Worm (Caenorhabditis elegans) whole organism, young adult: Measurements from ENCODE around the gene F42D1.4.
A peak's percentile ranks its signal among the peaks of the same experiment; 100 is the strongest.

Experiments
- C17E4.6 ChIP-seq: fragments of 200-800 bp; sonication (Bioruptor generic); IDR thresholded peaks from 2 replicates; pipeline ENCODE4 v1.3.6; 2022; ENCODE audit warnings: missing genetic modification reagents, missing genetic modification characterization, missing compliant biosample characterization
- F39B2.1 ChIP-seq: fragments of 200-800 bp; sonication (Bioruptor generic); IDR thresholded peaks from 2 replicates; pipeline ENCODE4 v1.3.6; 2022; ENCODE audit warnings: missing genetic modification reagents, missing genetic modification characterization, missing compliant biosample characterization
- F49E8.2 ChIP-seq: sonication (generic microtip); optimal IDR thresholded peaks from 3 replicates; lab custom pipeline; 2017; ENCODE audit warnings: missing genetic modification characterization, mild to moderate bottlenecking, missing compliant biosample characterization, antibody characterized with exemption, moderate library complexity; ENCODE audit not compliant: insufficient read depth
- F55B11.4 ChIP-seq: sonication (generic microtip); optimal IDR thresholded peaks from 2 replicates; lab custom pipeline; 2016; ENCODE audit warnings: missing compliant biosample characterization, missing genetic modification characterization, borderline replicate concordance; ENCODE audit not compliant: insufficient read depth
- F57A8.1 ChIP-seq: fragments of 200-800 bp; sonication (Bioruptor generic); optimal IDR thresholded peaks from 2 replicates; lab custom pipeline; 2018; ENCODE audit warnings: mild to moderate bottlenecking, missing genetic modification characterization, moderate library complexity, missing compliant biosample characterization
- K12H6.12 ChIP-seq: fragments of 200-800 bp; sonication (Bioruptor generic); optimal IDR thresholded peaks from 2 replicates; lab custom pipeline; 2018; ENCODE audit warnings: mild to moderate bottlenecking, missing genetic modification characterization, missing compliant biosample characterization
- T07F8.4 ChIP-seq: sonication (generic microtip); optimal IDR thresholded peaks from 2 replicates; lab custom pipeline; 2016; ENCODE audit warnings: mild to moderate bottlenecking, missing genetic modification characterization, moderate library complexity, missing compliant biosample characterization
- T26A5.8 ChIP-seq: sonication (generic microtip); optimal IDR thresholded peaks from 2 replicates; lab custom pipeline; 2016; ENCODE audit warnings: missing genetic modification characterization, missing compliant biosample characterization
- Y53F4B.3 ChIP-seq: fragments of 200-800 bp; sonication (Bioruptor generic); IDR thresholded peaks from 2 replicates; pipeline ENCODE4 v1.3.6; 2022; ENCODE audit warnings: missing genetic modification reagents, missing genetic modification characterization, missing compliant biosample characterization
- Y53G8AR.9 ChIP-seq: fragments of 200-800 bp; sonication (Bioruptor generic); conservative IDR thresholded peaks from 2 replicates; pipeline ENCODE4 v1.3.6; 2022; ENCODE audit warnings: missing genetic modification reagents, missing genetic modification characterization, missing compliant biosample characterization
- Y56A3A.18 ChIP-seq: fragments of 200-800 bp; sonication (Bioruptor generic); IDR thresholded peaks from 2 replicates; pipeline ENCODE4 v1.3.6; 2022; ENCODE audit warnings: missing genetic modification reagents, missing genetic modification characterization, missing compliant biosample characterization
- ZK185.1 ChIP-seq: sonication (generic microtip); optimal IDR thresholded peaks from 2 replicates; lab custom pipeline; 2016; ENCODE audit warnings: mild to moderate bottlenecking, missing genetic modification characterization, missing compliant biosample characterization; ENCODE audit not compliant: poor library complexity, severe bottlenecking
- aptf-2 ChIP-seq: fragments of 200-800 bp; sonication (Bioruptor generic); conservative IDR thresholded peaks from 2 replicates; pipeline ENCODE4 v1.3.6; 2022; ENCODE audit warnings: missing genetic modification reagents, missing genetic modification characterization, missing compliant biosample characterization
- bed-2 ChIP-seq: fragments of 200-800 bp; sonication (Bioruptor generic); IDR thresholded peaks from 2 replicates; pipeline ENCODE4 v1.3.6; 2022; ENCODE audit warnings: missing genetic modification reagents, missing genetic modification characterization, missing compliant biosample characterization
- cebp-2 ChIP-seq: fragments of 200-800 bp; sonication (Bioruptor generic); IDR thresholded peaks from 2 replicates; pipeline ENCODE4 v1.3.6; 2022; ENCODE audit warnings: missing genetic modification characterization, missing compliant biosample characterization
- ceh-100 ChIP-seq: fragments of 200-800 bp; sonication (Bioruptor generic); IDR thresholded peaks from 2 replicates; pipeline ENCODE4 v1.3.6; 2022; ENCODE audit warnings: missing genetic modification reagents, missing genetic modification characterization, missing compliant biosample characterization
- ceh-27 ChIP-seq: fragments of 200-800 bp; sonication (Bioruptor generic); optimal IDR thresholded peaks from 2 replicates; lab custom pipeline; 2018; ENCODE audit warnings: mild to moderate bottlenecking, missing genetic modification characterization, moderate library complexity, missing compliant biosample characterization
- ceh-58 ChIP-seq: fragments of 200-800 bp; sonication (Bioruptor generic); IDR thresholded peaks from 2 replicates; pipeline ENCODE4 v1.3.6; 2022; ENCODE audit warnings: missing genetic modification characterization, missing compliant biosample characterization
- dpff-1 ChIP-seq: sonication (generic microtip); optimal IDR thresholded peaks from 2 replicates; lab custom pipeline; 2017; ENCODE audit warnings: mild to moderate bottlenecking, missing genetic modification characterization, missing compliant biosample characterization
- efl-1 ChIP-seq: fragments of 150-350 bp; optimal IDR thresholded peaks from 2 replicates; lab custom pipeline; 2014; ENCODE audit warnings: missing biosample characterization, missing genetic modification reagents, missing genetic modification characterization
- egl-44 ChIP-seq: fragments of 200-800 bp; sonication (Bioruptor generic); IDR thresholded peaks from 2 replicates; pipeline ENCODE4 v1.3.6; 2022; ENCODE audit warnings: missing genetic modification reagents, missing genetic modification characterization, missing compliant biosample characterization
- egrh-3 ChIP-seq: fragments of 200-800 bp; sonication (Bioruptor generic); IDR thresholded peaks from 2 replicates; pipeline ENCODE4 v1.3.6; 2022; ENCODE audit warnings: missing genetic modification reagents, missing genetic modification characterization, missing compliant biosample characterization
- gei-17 ChIP-seq: fragments of 200-800 bp; sonication (Bioruptor generic); optimal IDR thresholded peaks from 2 replicates; lab custom pipeline; 2018; ENCODE audit warnings: mild to moderate bottlenecking, missing genetic modification characterization, missing compliant biosample characterization
- him-1 ChIP-seq: sonication (generic microtip); optimal IDR thresholded peaks from 2 replicates; lab custom pipeline; 2016; ENCODE audit warnings: missing genotype, missing genetic modification reagents, missing genetic modification characterization, missing compliant biosample characterization
- hlh-12 ChIP-seq: sonication (generic microtip); optimal IDR thresholded peaks from 2 replicates; lab custom pipeline; 2016; ENCODE audit warnings: missing genetic modification characterization, missing compliant biosample characterization
- hrde-1 ChIP-seq: sonication (generic microtip); optimal IDR thresholded peaks from 2 replicates; lab custom pipeline; 2016; ENCODE audit warnings: missing genetic modification characterization, mild to moderate bottlenecking, missing compliant biosample characterization, moderate library complexity, missing genotype, missing genetic modification reagents, borderline replicate concordance
- hsf-1 ChIP-seq: fragments of 200-800 bp; sonication (Bioruptor generic); IDR thresholded peaks from 2 replicates; pipeline ENCODE4 v1.3.6; 2022; ENCODE audit warnings: missing genetic modification reagents, missing genetic modification characterization, missing compliant biosample characterization
- lin-54 ChIP-seq: fragments of 200-800 bp; sonication (Bioruptor generic); optimal IDR thresholded peaks from 2 replicates; lab custom pipeline; 2018; ENCODE audit warnings: mild to moderate bottlenecking, missing genetic modification characterization, missing compliant biosample characterization
- lir-1 ChIP-seq: fragments of 200-800 bp; sonication (Bioruptor generic); conservative IDR thresholded peaks from 2 replicates; pipeline ENCODE4 v1.3.6; 2022; ENCODE audit warnings: missing genetic modification reagents, missing genetic modification characterization, missing compliant biosample characterization
- madf-6 ChIP-seq: fragments of 200-800 bp; sonication (Bioruptor generic); IDR thresholded peaks from 2 replicates; pipeline ENCODE4 v1.3.6; 2022; ENCODE audit warnings: missing genetic modification reagents, missing genetic modification characterization, missing compliant biosample characterization
- mel-28 ChIP-seq: sonication (generic microtip); optimal IDR thresholded peaks from 2 replicates; lab custom pipeline; 2016; ENCODE audit warnings: borderline replicate concordance, mild to moderate bottlenecking, missing genetic modification characterization, missing compliant biosample characterization
- nfyb-1 ChIP-seq: fragments of 200-800 bp; sonication (Bioruptor generic); IDR thresholded peaks from 2 replicates; pipeline ENCODE4 v1.3.6; 2022; ENCODE audit warnings: missing genetic modification reagents, missing genetic modification characterization, missing compliant biosample characterization
- nhr-27 ChIP-seq: fragments of 200-800 bp; sonication (Bioruptor generic); optimal IDR thresholded peaks from 2 replicates; lab custom pipeline; 2018; ENCODE audit warnings: mild to moderate bottlenecking, missing genetic modification characterization, moderate library complexity, missing compliant biosample characterization
- nhr-90 ChIP-seq: sonication (generic microtip); optimal IDR thresholded peaks from 2 replicates; lab custom pipeline; 2016; ENCODE audit warnings: missing genotype, mild to moderate bottlenecking, missing genetic modification characterization, missing compliant biosample characterization
- pbrm-1 ChIP-seq: fragments of 200-800 bp; sonication (Bioruptor generic); IDR thresholded peaks from 2 replicates; pipeline ENCODE4 v1.3.6; 2022; ENCODE audit warnings: missing genetic modification reagents, missing genetic modification characterization, missing compliant biosample characterization
- rcor-1 ChIP-seq: fragments of 200-800 bp; sonication (Bioruptor generic); IDR thresholded peaks from 2 replicates; pipeline ENCODE4 v1.3.6; 2022; ENCODE audit warnings: missing genetic modification reagents, missing genetic modification characterization, missing compliant biosample characterization
- repo-1 ChIP-seq: sonication (generic microtip); optimal IDR thresholded peaks from 2 replicates; lab custom pipeline; 2017; ENCODE audit warnings: mild to moderate bottlenecking, missing genetic modification characterization, missing compliant biosample characterization
- sea-2 ChIP-seq: fragments of 200-800 bp; sonication (Bioruptor generic); IDR thresholded peaks from 2 replicates; pipeline ENCODE4 v1.3.6; 2022; ENCODE audit warnings: missing genetic modification characterization, missing compliant biosample characterization
- snpc-1.1 ChIP-seq: sonication (generic microtip); optimal IDR thresholded peaks from 2 replicates; lab custom pipeline; 2017; ENCODE audit warnings: missing genetic modification characterization, mild to moderate bottlenecking, missing compliant biosample characterization, antibody characterized with exemption, moderate library complexity, missing genotype, missing genetic modification reagents; ENCODE audit not compliant: insufficient read depth
- snpc-1.3 ChIP-seq: sonication (generic microtip); optimal IDR thresholded peaks from 2 replicates; lab custom pipeline; 2017; ENCODE audit warnings: missing genetic modification characterization, mild to moderate bottlenecking, missing compliant biosample characterization, antibody characterized with exemption, moderate library complexity, missing genotype, missing genetic modification reagents; ENCODE audit not compliant: insufficient read depth
- somi-1 ChIP-seq: fragments of 200-800 bp; sonication (Bioruptor generic); optimal IDR thresholded peaks from 2 replicates; lab custom pipeline; 2018; ENCODE audit warnings: mild to moderate bottlenecking, missing genetic modification characterization, missing compliant biosample characterization
- unc-130 ChIP-seq: sonication (generic microtip); optimal IDR thresholded peaks from 2 replicates; lab custom pipeline; 2016; ENCODE audit warnings: missing genetic modification reagents, missing genetic modification characterization, missing compliant biosample characterization
- zim-3 ChIP-seq: sonication (generic microtip); optimal IDR thresholded peaks from 2 replicates; lab custom pipeline; 2017; ENCODE audit warnings: mild to moderate bottlenecking, missing genetic modification characterization, moderate library complexity, missing compliant biosample characterization
- ztf-22 ChIP-seq: fragments of 200-800 bp; sonication (Bioruptor generic); optimal IDR thresholded peaks from 2 replicates; lab custom pipeline; 2018; ENCODE audit warnings: mild to moderate bottlenecking, missing genetic modification characterization, moderate library complexity, missing compliant biosample characterization
- ztf-25 ChIP-seq: fragments of 200-800 bp; sonication (Bioruptor generic); IDR thresholded peaks from 2 replicates; pipeline ENCODE4 v1.3.6; 2022; ENCODE audit warnings: missing genetic modification reagents, missing genetic modification characterization, missing compliant biosample characterization
- ztf-26 ChIP-seq: sonication (generic microtip); optimal IDR thresholded peaks from 2 replicates; lab custom pipeline; 2017; ENCODE audit warnings: missing genetic modification characterization, missing compliant biosample characterization
- ztf-3 ChIP-seq: fragments of 200-800 bp; sonication (Bioruptor generic); optimal IDR thresholded peaks from 2 replicates; lab custom pipeline; 2018; ENCODE audit warnings: mild to moderate bottlenecking, missing genetic modification characterization, missing compliant biosample characterization

The F42D1.4 gene

ce11 chrX:14813398-14813797 lies 6.4 kb downstream of the F42D1.4 start (continued):
- TF ChIP-seq ceh-27 (peak; percentile 19), aptf-2 (GFP tag; lab: Robert Waterston, UW) (no peak), efl-1 (GFP tag; lab: Kevin White, UChicago) (no peak), egl-44 (GFP tag; lab: Robert Waterston, UW) (no peak), rcor-1 (GFP tag; lab: Robert Waterston, UW) (0 out of 2 replicates have a peak, but pooled peaks have one; percentile 19), somi-1 (GFP tag; lab: Kevin White, UChicago) (peak; percentile 10), bed-2 (GFP tag; lab: Robert Waterston, UW) (no peak), ceh-58 (no peak), F49E8.2 (tag; lab: Kevin White, UChicago) (no peak), cebp-2 (no peak), ztf-26 (tag; lab: Kevin White, UChicago) (no peak), repo-1 (tag; lab: Kevin White, UChicago) (peak; percentile 4), hsf-1 (GFP tag; lab: Robert Waterston, UW) (no peak), T07F8.4 (tag; lab: Kevin White, UChicago) (no peak), mel-28 (no peak), gei-17 (peak; percentile 91), F57A8.1 (GFP tag; lab: Kevin White, UChicago) (no peak), nhr-27 (no peak), Y53G8AR.9 (GFP tag; lab: Robert Waterston, UW) (no peak), C17E4.6 (no peak), lir-1 (GFP tag; lab: Robert Waterston, UW) (no peak), T26A5.8 (no peak)
- TF ChIP-seq, all 124 proteins: peak for 22

ce11 chrX:14815412-14815811 lies 8.4 kb downstream of the F42D1.4 start:
- TF ChIP-seq lin-54 (GFP tag; lab: Kevin White, UChicago) (no peak), madf-6 (GFP tag; lab: Robert Waterston, UW) (peak; percentile 33), Y53G8AR.9 (GFP tag; lab: Robert Waterston, UW) (0 out of 2 replicates have a peak, but pooled peaks have one; percentile 13), F49E8.2 (tag; lab: Kevin White, UChicago) (no peak), egrh-3 (GFP tag; lab: Robert Waterston, UW) (no peak), ZK185.1 (tag; lab: Kevin White, UChicago) (no peak), Y53F4B.3 (GFP tag; lab: Robert Waterston, UW) (no peak), F39B2.1 (GFP tag; lab: Robert Waterston, UW) (no peak), repo-1 (tag; lab: Kevin White, UChicago) (peak; percentile 44), nhr-90 (tag; lab: Kevin White, UChicago) (no peak), ceh-100 (GFP tag; lab: Robert Waterston, UW) (no peak), ztf-3 (no peak), zim-3 (tag; lab: Kevin White, UChicago) (peak; percentile 23), Y56A3A.18 (GFP tag; lab: Robert Waterston, UW) (no peak), F57A8.1 (GFP tag; lab: Kevin White, UChicago) (no peak), ztf-22 (GFP tag; lab: Kevin White, UChicago) (no peak), F55B11.4 (tag; lab: Kevin White, UChicago) (no peak), K12H6.12 (tag; lab: Kevin White, UChicago) (no peak), nfyb-1 (GFP tag; lab: Robert Waterston, UW) (peak; percentile 54; the same call in 1 of the 2 replicates), unc-130 (GFP tag; lab: Kevin White, UChicago) (no peak), hsf-1 (GFP tag; lab: Robert Waterston, UW) (no peak), ztf-25 (GFP tag; lab: Robert Waterston, UW) (no peak), snpc-1.3 (no peak), snpc-1.1 (tag; lab: Kevin White, UChicago) (no peak), dpff-1 (no peak), hlh-12 (tag; lab: Kevin White, UChicago) (no peak), pbrm-1 (GFP tag; lab: Robert Waterston, UW) (0 out of 2 replicates have a peak, but pooled peaks have one; percentile 18), hrde-1 (tag; lab: Kevin White, UChicago) (no peak), him-1 (no peak), ceh-58 (no peak), sea-2 (no peak), T07F8.4 (tag; lab: Kevin White, UChicago) (no peak), egl-44 (GFP tag; lab: Robert Waterston, UW) (no peak)
